Fruit fly (Drosophila melanogaster) whole organism, embryonic: ENCODE data around the gene CG3984.

Source experiments
- Abd-B ChIP-seq: fragments of 200-800 bp; sonication (Bioruptor generic); optimal IDR thresholded peaks from 2 replicates; lab custom pipeline; 2018; ENCODE audit warnings: missing biosample characterization, mild to moderate bottlenecking, missing genetic modification characterization, moderate library complexity
- Atf-2 ChIP-seq: fragments of 200-800 bp; sonication (Bioruptor generic); optimal IDR thresholded peaks from 2 replicates; lab custom pipeline; 2016; ENCODE audit warnings: missing biosample characterization, missing genetic modification characterization
- CG10274 ChIP-seq: fragments of 200-800 bp; sonication (Bioruptor generic); optimal IDR thresholded peaks from 3 replicates; lab custom pipeline; 2017; ENCODE audit warnings: missing biosample characterization, mild to moderate bottlenecking, missing genetic modification characterization
- CG11085 ChIP-seq: fragments of 200-800 bp; sonication (Bioruptor generic); IDR thresholded peaks from 2 replicates; pipeline ENCODE4 v1.3.6; 2022; ENCODE audit warnings: missing biosample characterization, missing genetic modification characterization
- CG11560 ChIP-seq: fragments of 200-800 bp; sonication (Bioruptor generic); IDR thresholded peaks from 3 replicates; pipeline ENCODE4 v1.3.6; 2022; ENCODE audit warnings: missing biosample characterization, missing genetic modification characterization
- CG15696 ChIP-seq: fragments of 200-800 bp; sonication (Bioruptor generic); optimal IDR thresholded peaks from 2 replicates; lab custom pipeline; 2019; ENCODE audit warnings: missing biosample characterization, mild to moderate bottlenecking, missing genetic modification characterization, moderate library complexity
- CG16863 ChIP-seq: fragments of 200-800 bp; sonication (Bioruptor generic); optimal IDR thresholded peaks from 3 replicates; lab custom pipeline; 2016; ENCODE audit warnings: missing biosample characterization, missing genetic modification characterization
- CG17385 ChIP-seq: fragments of 200-800 bp; sonication (Bioruptor generic); optimal IDR thresholded peaks from 3 replicates; lab custom pipeline; 2018; ENCODE audit warnings: missing biosample characterization, mild to moderate bottlenecking, missing genetic modification characterization
- CG18764 ChIP-seq: fragments of 200-800 bp; sonication (Bioruptor generic); optimal IDR thresholded peaks from 3 replicates; lab custom pipeline; 2016; ENCODE audit warnings: missing biosample characterization, missing genetic modification characterization
- CG2875 ChIP-seq: fragments of 200-800 bp; sonication (Bioruptor generic); optimal IDR thresholded peaks from 2 replicates; lab custom pipeline; 2017; ENCODE audit warnings: missing biosample characterization, mild to moderate bottlenecking, missing genetic modification characterization, missing genetic modification reagents
- CG2889 ChIP-seq: fragments of 200-800 bp; sonication (Bioruptor generic); IDR thresholded peaks from 3 replicates; pipeline ENCODE4 v1.3.6; 2022; ENCODE audit warnings: missing biosample characterization, missing genetic modification characterization
- CG33213 ChIP-seq: fragments of 200-800 bp; sonication (Bioruptor generic); optimal IDR thresholded peaks from 3 replicates; lab custom pipeline; 2016; ENCODE audit warnings: missing biosample characterization, missing genetic modification characterization
- CG3847 ChIP-seq: fragments of 200-800 bp; sonication (Bioruptor generic); IDR thresholded peaks from 2 replicates; pipeline ENCODE4 v1.3.6; 2022; ENCODE audit warnings: missing biosample characterization, missing genetic modification characterization
- CG4360 ChIP-seq: fragments of 200-800 bp; sonication (Bioruptor generic); IDR thresholded peaks from 2 replicates; pipeline ENCODE4 v1.3.6; 2022; ENCODE audit warnings: missing biosample characterization, missing genetic modification characterization
- CG4424 ChIP-seq: fragments of 200-800 bp; sonication (Bioruptor generic); optimal IDR thresholded peaks from 3 replicates; lab custom pipeline; 2016; ENCODE audit warnings: missing biosample characterization, missing genetic modification characterization
- CG5245 ChIP-seq: fragments of 200-800 bp; sonication (Bioruptor generic); optimal IDR thresholded peaks from 3 replicates; lab custom pipeline; 2016; ENCODE audit warnings: missing biosample characterization, missing genetic modification characterization
- CG6813 ChIP-seq: fragments of 200-800 bp; sonication (Bioruptor generic); optimal IDR thresholded peaks from 2 replicates; lab custom pipeline; 2017; ENCODE audit warnings: missing biosample characterization, missing genetic modification characterization, mild to moderate bottlenecking, moderate library complexity, missing genetic modification reagents
- CG7963 ChIP-seq: fragments of 200-800 bp; sonication (Bioruptor generic); IDR thresholded peaks from 3 replicates; pipeline ENCODE4 v1.3.6; 2022; ENCODE audit warnings: missing biosample characterization, missing genetic modification characterization; ENCODE audit not compliant: partially characterized antibody
- CG8765 ChIP-seq: fragments of 200-800 bp; sonication (Bioruptor generic); IDR thresholded peaks from 2 replicates; pipeline ENCODE4 v1.3.6; 2022; ENCODE audit warnings: missing biosample characterization, missing genetic modification characterization
- CG9797 ChIP-seq: fragments of 200-800 bp; sonication (Bioruptor generic); optimal IDR thresholded peaks from 3 replicates; lab custom pipeline; 2018; ENCODE audit warnings: missing biosample characterization, mild to moderate bottlenecking, missing genetic modification characterization
- CG9817 ChIP-seq: fragments of 200-800 bp; sonication (Bioruptor generic); optimal IDR thresholded peaks from 2 replicates; lab custom pipeline; 2018; ENCODE audit warnings: missing biosample characterization, mild to moderate bottlenecking, missing genetic modification characterization, moderate library complexity
- CkIIα-i1 ChIP-seq: fragments of 200-800 bp; sonication (Bioruptor generic); IDR thresholded peaks from 2 replicates; pipeline ENCODE4 v1.3.6; 2022; ENCODE audit warnings: missing biosample characterization, missing genetic modification characterization
- CoRest ChIP-seq: fragments of 200-800 bp; sonication (Bioruptor generic); optimal IDR thresholded peaks from 3 replicates; lab custom pipeline; 2018; ENCODE audit warnings: missing biosample characterization, mild to moderate bottlenecking, missing genetic modification characterization, moderate library complexity
- D19A ChIP-seq: fragments of 200-800 bp; optimal IDR thresholded peaks from 3 replicates; lab custom pipeline; 2019; ENCODE audit warnings: missing biosample characterization, mild to moderate bottlenecking, missing genetic modification characterization, moderate library complexity
- Doc2 ChIP-seq: fragments of 200-800 bp; sonication (Bioruptor generic); IDR thresholded peaks from 2 replicates; pipeline ENCODE4 v1.3.6; 2022; ENCODE audit warnings: missing biosample characterization, missing genetic modification characterization
- Ets65A ChIP-seq: fragments of 200-800 bp; sonication (Bioruptor generic); peaks from one replicate; lab custom pipeline; 2016; ENCODE audit warnings: missing biosample characterization, missing genetic modification characterization
- Nf-YA ChIP-seq: fragments of 200-800 bp; sonication (Bioruptor generic); IDR thresholded peaks from 2 replicates; pipeline ENCODE4 v1.3.6; 2022; ENCODE audit warnings: missing biosample characterization, missing genetic modification characterization
- Xbp1 ChIP-seq: fragments of 200-800 bp; sonication (Bioruptor generic); optimal IDR thresholded peaks from 3 replicates; lab custom pipeline; 2016; ENCODE audit warnings: missing biosample characterization, mild to moderate bottlenecking, missing genetic modification characterization
- cas ChIP-seq: fragments of 200-800 bp; sonication (Bioruptor generic); IDR thresholded peaks from 2 replicates; pipeline ENCODE4 v1.3.6; 2022; ENCODE audit warnings: missing biosample characterization, missing genetic modification characterization
- cg ChIP-seq: fragments of 200-800 bp; sonication (Bioruptor generic); optimal IDR thresholded peaks from 3 replicates; lab custom pipeline; 2019; ENCODE audit warnings: missing biosample characterization, mild to moderate bottlenecking, missing genetic modification characterization, moderate library complexity
- dmrt11E ChIP-seq: fragments of 200-800 bp; sonication (Bioruptor generic); optimal IDR thresholded peaks from 3 replicates; lab custom pipeline; 2018; ENCODE audit warnings: missing biosample characterization, mild to moderate bottlenecking, missing genetic modification characterization, moderate library complexity
- ftz-f1 ChIP-seq: fragments of 200-800 bp; sonication (Bioruptor generic); optimal IDR thresholded peaks from 2 replicates; lab custom pipeline; 2016; ENCODE audit warnings: missing biosample characterization, missing genetic modification characterization
- gcm2 ChIP-seq: fragments of 200-800 bp; sonication (Bioruptor generic); optimal IDR thresholded peaks from 2 replicates; lab custom pipeline; 2016; ENCODE audit warnings: missing biosample characterization, missing genetic modification characterization
- gsb ChIP-seq: fragments of 200-800 bp; sonication (Bioruptor generic); IDR thresholded peaks from 2 replicates; pipeline ENCODE4 v1.3.6; 2022; ENCODE audit warnings: missing biosample characterization, missing genetic modification characterization
- inv ChIP-seq: fragments of 200-800 bp; sonication (Bioruptor generic); IDR thresholded peaks from 2 replicates; pipeline ENCODE4 v1.3.6; 2022; ENCODE audit warnings: missing biosample characterization, missing genetic modification characterization; ENCODE audit not compliant: partially characterized antibody
- klu ChIP-seq: fragments of 200-800 bp; sonication (Bioruptor generic); IDR thresholded peaks from 2 replicates; pipeline ENCODE4 v1.3.6; 2022; ENCODE audit warnings: missing biosample characterization, missing genetic modification characterization
- knrl ChIP-seq: fragments of 200-800 bp; sonication (Bioruptor generic); IDR thresholded peaks from 3 replicates; pipeline ENCODE4 v1.3.6; 2022; ENCODE audit warnings: missing biosample characterization, missing genetic modification characterization; ENCODE audit not compliant: partially characterized antibody
- otp ChIP-seq: fragments of 200-800 bp; sonication (Bioruptor generic); IDR thresholded peaks from 3 replicates; pipeline ENCODE4, ENCODE4 v1.3.6; 2022; ENCODE audit warnings: missing biosample characterization, missing genetic modification characterization
- peb ChIP-seq: fragments of 200-800 bp; sonication (Bioruptor generic); IDR thresholded peaks from 2 replicates; pipeline ENCODE4 v1.3.6; 2022; ENCODE audit warnings: missing biosample characterization, missing genetic modification characterization
- pros ChIP-seq: fragments of 200-800 bp; sonication (Bioruptor generic); optimal IDR thresholded peaks from 3 replicates; lab custom pipeline; 2019; ENCODE audit warnings: missing biosample characterization, mild to moderate bottlenecking, missing genetic modification characterization, moderate library complexity
- sima ChIP-seq: fragments of 200-800 bp; sonication (Bioruptor generic); optimal IDR thresholded peaks from 2 replicates; lab custom pipeline; 2016; ENCODE audit warnings: missing biosample characterization, missing genetic modification characterization
- tap ChIP-seq: fragments of 200-800 bp; optimal IDR thresholded peaks from 3 replicates; lab custom pipeline; 2019; ENCODE audit warnings: missing biosample characterization, mild to moderate bottlenecking, missing genetic modification characterization, moderate library complexity
- tup ChIP-seq: fragments of 200-800 bp; sonication (Bioruptor generic); optimal IDR thresholded peaks from 2 replicates; lab custom pipeline; 2016; ENCODE audit warnings: missing biosample characterization, mild to moderate bottlenecking, missing genetic modification characterization, moderate library complexity
- vnd ChIP-seq: fragments of 200-800 bp; sonication (Bioruptor generic); IDR thresholded peaks from 3 replicates; pipeline ENCODE4 v1.3.6; 2022; ENCODE audit warnings: missing biosample characterization, missing genetic modification characterization; ENCODE audit not compliant: partially characterized antibody

The CG3984 gene

dm6 chr3R:15131677-15132076 lies 5.3 kb upstream of the CG3984 start, which contains the start of gene CG42788 (continued):
- TF ChIP-seq inv, result no peak
- peak; percentile 60 for TF ChIP-seq Atf-2 (GFP tag; lab: Kevin White, UChicago)
- TF ChIP-seq gsb, result no peak
- no peak for TF ChIP-seq pros
- no peak for TF ChIP-seq Doc2 (GFP tag; lab: Robert Waterston, UW)
- no peak for TF ChIP-seq tap (tag; lab: Kevin White, UChicago)
- no peak for TF ChIP-seq D19A (tag; lab: Kevin White, UChicago)
- TF ChIP-seq sima (GFP tag; lab: Kevin White, UChicago), result peak; percentile 40
- TF ChIP-seq Abd-B, result peak; percentile 52
- TF ChIP-seq CG11560 (tag; lab: Robert Waterston, UW), result no peak
- no peak for TF ChIP-seq peb (GFP tag; lab: Robert Waterston, UW)
- TF ChIP-seq CoRest (tag; lab: Kevin White, UChicago), result peak; percentile 93
- TF ChIP-seq CG9817, result peak; percentile 10
- no peak for TF ChIP-seq knrl (GFP tag; lab: Robert Waterston, UW)
- no peak for TF ChIP-seq CG10274 (GFP tag; lab: Kevin White, UChicago)
- no peak for TF ChIP-seq CkIIα-i1 (GFP tag; lab: Robert Waterston, UW)
- no peak for TF ChIP-seq cas (GFP tag; lab: Robert Waterston, UW)
- TF ChIP-seq klu, result no peak
- no peak for TF ChIP-seq vnd (GFP tag; lab: Robert Waterston, UW)
- TF ChIP-seq Xbp1 (GFP tag; lab: Kevin White, UChicago), result peak; percentile 61
- peak; percentile 87 for TF ChIP-seq ftz-f1 (GFP tag; lab: Kevin White, UChicago)
- TF ChIP-seq CG17385 (GFP tag; lab: Kevin White, UChicago), result peak; percentile 63
- peak; percentile 73 for TF ChIP-seq CG16863 (GFP tag; lab: Kevin White, UChicago)
- TF ChIP-seq CG2889, result no peak
- no peak for TF ChIP-seq CG5245 (GFP tag; lab: Kevin White, UChicago)
- TF ChIP-seq CG11085 (GFP tag; lab: Robert Waterston, UW), result no peak
- TF ChIP-seq otp (GFP tag; lab: Robert Waterston, UW), result no peak
- no peak for TF ChIP-seq CG15696 (tag; lab: Kevin White, UChicago)
- no peak for TF ChIP-seq Nf-YA (GFP tag; lab: Robert Waterston, UW)
- peak; percentile 57 for TF ChIP-seq CG2875
- peak; percentile 48 for TF ChIP-seq CG6813 (GFP tag; lab: Kevin White, UChicago)
- TF ChIP-seq CG33213 (GFP tag; lab: Kevin White, UChicago), result peak; percentile 84
- TF ChIP-seq CG9797 (GFP tag; lab: Kevin White, UChicago), result peak; percentile 40
- TF ChIP-seq CG7963 (GFP tag; lab: Robert Waterston, UW), result no peak
- no peak for TF ChIP-seq CG3847
- peak; percentile 85 for TF ChIP-seq gcm2 (GFP tag; lab: Kevin White, UChicago)
- TF ChIP-seq tup, result no peak
- peak; percentile 42 for TF ChIP-seq dmrt11E (tag; lab: Kevin White, UChicago)
- TF ChIP-seq CG18764 (GFP tag; lab: Kevin White, UChicago), result no peak

- TF ChIP-seq CG8765, result peak; percentile 32; the same call in 1 of the 2 replicates
- TF ChIP-seq inv, result no peak
- 0 out of 2 replicates have a peak, but pooled peaks have one; percentile 14 for TF ChIP-seq cas (GFP tag; lab: Robert Waterston, UW)
- TF ChIP-seq Ets65A, result peak; percentile 33
- peak; percentile 1 for TF ChIP-seq cg (GFP tag; lab: Kevin White, UChicago)
- peak; percentile 100 for TF ChIP-seq CG4360
- TF ChIP-seq CG4424 (GFP tag; lab: Kevin White, UChicago), result no peak
Measured at dm6 chr3R:15136015-15136414, 933 bp upstream of the CG3984 start.
